Worm (Caenorhabditis elegans) whole organism, L4 larva: ENCODE measurements around the gene algn-3.

ENCODE experiments used
- D1046.2 ChIP-seq: fragments of 200-800 bp; sonication (Bioruptor generic); IDR thresholded peaks from 2 replicates; pipeline ENCODE4 v1.3.6; 2022; ENCODE audit warnings: missing genetic modification characterization, missing compliant biosample characterization
- F26F4.8 ChIP-seq: fragments of 200-800 bp; sonication (Bioruptor generic); conservative IDR thresholded peaks from 2 replicates; pipeline ENCODE4 v1.3.6; 2022; ENCODE audit warnings: missing genetic modification characterization, missing compliant biosample characterization
- F44E2.7 ChIP-seq: fragments of 200-800 bp; sonication (Bioruptor generic); IDR thresholded peaks from 2 replicates; pipeline ENCODE4 v2.1.2; 2022; ENCODE audit warnings: missing genetic modification characterization, missing compliant biosample characterization
- T26A8.4 ChIP-seq: fragments of 200-800 bp; sonication (Bioruptor generic); IDR thresholded peaks from 2 replicates; pipeline ENCODE4 v1.3.6; 2022; ENCODE audit warnings: missing genetic modification characterization, missing compliant biosample characterization
- ZK337.2 ChIP-seq: fragments of 200-800 bp; sonication (Bioruptor generic); IDR thresholded peaks from 2 replicates; pipeline ENCODE4 v1.3.6; 2022; ENCODE audit warnings: missing genetic modification reagents, missing genetic modification characterization, missing compliant biosample characterization
- ZK546.5 ChIP-seq, 2 experiments: sonication (generic microtip); optimal IDR thresholded peaks; 2 replicates each; lab custom pipeline; 2017; ENCODE audit warnings: missing biosample characterization in 2 of 2, missing genetic modification characterization in 2 of 2
- aha-1 ChIP-seq: fragments of 150-350 bp; peaks from one replicate; lab custom pipeline; 2014; ENCODE audit warnings: missing biosample characterization, missing genetic modification characterization
- aly-2 ChIP-seq: sonication (generic microtip); optimal IDR thresholded peaks from 2 replicates; lab custom pipeline; 2018; ENCODE audit warnings: missing biosample characterization, missing genetic modification characterization
- arid-1 ChIP-seq: fragments of 200-800 bp; sonication (Bioruptor generic); conservative IDR thresholded peaks from 2 replicates; pipeline ENCODE4 v1.3.6; 2022; ENCODE audit warnings: missing genetic modification reagents, missing genetic modification characterization, missing compliant biosample characterization
- cey-2 ChIP-seq: sonication (generic microtip); optimal IDR thresholded peaks from 3 replicates; lab custom pipeline; 2017; ENCODE audit warnings: missing genetic modification characterization, mild to moderate bottlenecking, missing compliant biosample characterization, antibody characterized with exemption, borderline replicate concordance; ENCODE audit not compliant: insufficient read depth
- ctbp-1 ChIP-seq: fragments of 200-800 bp; sonication (Bioruptor generic); IDR thresholded peaks from 2 replicates; pipeline ENCODE4 v1.3.6; 2022; ENCODE audit warnings: missing genetic modification reagents, missing genetic modification characterization, missing compliant biosample characterization
- daf-12 ChIP-seq: fragments of 150-350 bp; optimal IDR thresholded peaks from 2 replicates; lab custom pipeline; 2014; ENCODE audit warnings: missing biosample characterization, missing genetic modification reagents, missing genetic modification characterization
- daf-8 ChIP-seq: fragments of 200-800 bp; sonication (Bioruptor generic); IDR thresholded peaks from 2 replicates; pipeline ENCODE4 v1.3.6; 2022; ENCODE audit warnings: missing genetic modification characterization, missing compliant biosample characterization
- dmd-6 ChIP-seq: fragments of 200-800 bp; sonication (Bioruptor generic); IDR thresholded peaks from 2 replicates; pipeline ENCODE4 v1.3.6; 2022; ENCODE audit warnings: missing genetic modification reagents, missing genetic modification characterization, missing compliant biosample characterization
- dmd-8 ChIP-seq: fragments of 200-800 bp; sonication (Bioruptor generic); IDR thresholded peaks from 2 replicates; pipeline ENCODE4 v1.3.6; 2022; ENCODE audit warnings: missing genetic modification characterization, missing compliant biosample characterization
- dmd-9 ChIP-seq: fragments of 200-800 bp; sonication (Bioruptor generic); IDR thresholded peaks from 2 replicates; pipeline ENCODE4 v1.3.6; 2022; ENCODE audit warnings: missing genetic modification reagents, missing genetic modification characterization, missing compliant biosample characterization
- dpl-1 ChIP-seq: fragments of 150-350 bp; optimal IDR thresholded peaks from 2 replicates; lab custom pipeline; 2014; ENCODE audit warnings: missing biosample characterization, missing genetic modification reagents, missing genetic modification characterization
- duxl-1 ChIP-seq: sonication (generic microtip); optimal IDR thresholded peaks from 2 replicates; lab custom pipeline; 2016; ENCODE audit warnings: mild to moderate bottlenecking, missing genetic modification characterization, moderate library complexity, missing compliant biosample characterization; ENCODE audit not compliant: poor library complexity
- egl-27 ChIP-seq: sonication (generic microtip); optimal IDR thresholded peaks from 3 replicates; lab custom pipeline; 2017; ENCODE audit warnings: missing biosample characterization, missing genetic modification reagents, missing genetic modification characterization
- egl-43 ChIP-seq: fragments of 200-800 bp; sonication (Bioruptor generic); IDR thresholded peaks from 2 replicates; pipeline ENCODE4 v1.3.6; 2022; ENCODE audit warnings: missing genetic modification reagents, missing genetic modification characterization, missing compliant biosample characterization
- fkh-10 ChIP-seq: fragments of 150-350 bp; optimal IDR thresholded peaks from 2 replicates; lab custom pipeline; 2014; ENCODE audit warnings: missing biosample characterization, missing genetic modification reagents, missing genetic modification characterization
- fos-1 ChIP-seq: fragments of 150-350 bp; optimal IDR thresholded peaks from 2 replicates; lab custom pipeline; 2014; ENCODE audit warnings: missing biosample characterization, missing genetic modification characterization
- jun-1 ChIP-seq: fragments of 150-350 bp; optimal IDR thresholded peaks from 2 replicates; lab custom pipeline; 2014; ENCODE audit warnings: missing biosample characterization, missing genetic modification reagents, missing genetic modification characterization
- lim-7 ChIP-seq: fragments of 200-800 bp; sonication (Bioruptor generic); IDR thresholded peaks from 2 replicates; pipeline ENCODE4 v1.3.6; 2022; ENCODE audit warnings: missing genetic modification characterization, missing compliant biosample characterization
- lin-39 ChIP-seq: fragments of 150-350 bp; optimal IDR thresholded peaks from 2 replicates; lab custom pipeline; 2014; ENCODE audit warnings: missing biosample characterization, missing genetic modification reagents, missing genetic modification characterization
- lir-3 ChIP-seq: sonication (generic microtip); optimal IDR thresholded peaks from 2 replicates; lab custom pipeline; 2016; ENCODE audit warnings: mild to moderate bottlenecking, missing genetic modification characterization, missing compliant biosample characterization
- lsy-2 ChIP-seq, 2 experiments: fragments of 150-350 bp in 1 of 2; sonication (generic microtip) in 1 of 2; optimal IDR thresholded peaks; 2 replicates each; lab custom pipeline; 2014 to 2017; ENCODE audit warnings: missing biosample characterization in 2 of 2, missing genetic modification characterization in 2 of 2
- mdt-29 ChIP-seq: fragments of 200-800 bp; sonication (Bioruptor generic); IDR thresholded peaks from 2 replicates; pipeline ENCODE4 v1.3.6; 2022; ENCODE audit warnings: missing genetic modification reagents, missing genetic modification characterization, missing compliant biosample characterization
- mxl-2 ChIP-seq: fragments of 200-800 bp; sonication (Bioruptor generic); conservative IDR thresholded peaks from 2 replicates; pipeline ENCODE4 v1.3.6; 2022; ENCODE audit warnings: missing genetic modification reagents, missing genetic modification characterization, missing compliant biosample characterization
- nhr-237 ChIP-seq: sonication (generic microtip); optimal IDR thresholded peaks from 2 replicates; lab custom pipeline; 2017; ENCODE audit warnings: missing biosample characterization, missing genetic modification characterization
- nhr-25 ChIP-seq: sonication (generic microtip); optimal IDR thresholded peaks from 2 replicates; lab custom pipeline; 2017; ENCODE audit warnings: missing genetic modification characterization, mild to moderate bottlenecking, missing compliant biosample characterization, antibody characterized with exemption, moderate library complexity, borderline replicate concordance; ENCODE audit not compliant: insufficient read depth
- nhr-42 ChIP-seq: fragments of 200-800 bp; sonication (Bioruptor generic); IDR thresholded peaks from 2 replicates; pipeline ENCODE4 v1.3.6; 2022; ENCODE audit warnings: missing genetic modification characterization, missing compliant biosample characterization
- nhr-48 ChIP-seq: sonication (generic microtip); optimal IDR thresholded peaks from 2 replicates; lab custom pipeline; 2016; ENCODE audit warnings: mild to moderate bottlenecking, missing genetic modification characterization, missing compliant biosample characterization
- nhr-6 ChIP-seq: fragments of 150-350 bp; optimal IDR thresholded peaks from 2 replicates; lab custom pipeline; 2014; ENCODE audit warnings: missing biosample characterization, missing genetic modification characterization
- nhr-77 ChIP-seq: fragments of 150-350 bp; optimal IDR thresholded peaks from 2 replicates; lab custom pipeline; 2014; ENCODE audit warnings: missing biosample characterization, missing genetic modification characterization
- pqm-1 ChIP-seq: sonication (generic microtip); optimal IDR thresholded peaks from 2 replicates; lab custom pipeline; 2017; ENCODE audit warnings: missing biosample characterization, missing genetic modification characterization
- saeg-2 ChIP-seq: fragments of 200-800 bp; sonication (Bioruptor generic); IDR thresholded peaks from 2 replicates; pipeline ENCODE4 v1.3.6; 2022; ENCODE audit warnings: missing genetic modification reagents, missing genetic modification characterization, missing compliant biosample characterization
- set-16 ChIP-seq: fragments of 200-800 bp; sonication (Bioruptor generic); IDR thresholded peaks from 2 replicates; pipeline ENCODE4 v1.3.6; 2022; ENCODE audit warnings: missing genetic modification reagents, missing genetic modification characterization, missing compliant biosample characterization
- spr-3 ChIP-seq: fragments of 200-800 bp; sonication (Bioruptor generic); optimal IDR thresholded peaks from 2 replicates; lab custom pipeline; 2018; ENCODE audit warnings: mild to moderate bottlenecking, missing genetic modification characterization, missing compliant biosample characterization
- tag-97 ChIP-seq: fragments of 200-800 bp; sonication (Bioruptor generic); IDR thresholded peaks from 2 replicates; pipeline ENCODE4 v1.3.6; 2022; ENCODE audit warnings: missing genetic modification characterization, missing compliant biosample characterization
- unc-130 ChIP-seq: sonication (generic microtip); optimal IDR thresholded peaks from 2 replicates; lab custom pipeline; 2016; ENCODE audit warnings: missing genetic modification reagents, missing genetic modification characterization, missing compliant biosample characterization
- unc-62 ChIP-seq, 3 experiments: fragments of 150-350 bp in 1 of 3; sonication (generic microtip); optimal IDR thresholded peaks in 2 of 3; peaks in 1 of 3; 1 replicate in 1 of 3; 2 replicates in 2 of 3; lab custom pipeline; 2014 to 2017; ENCODE audit warnings: missing biosample characterization in 3 of 3, missing genetic modification characterization in 3 of 3, missing genetic modification reagents in 3 of 3, missing genotype in 1 of 3
- vab-7 ChIP-seq: fragments of 200-800 bp; sonication (Bioruptor generic); IDR thresholded peaks from 2 replicates; pipeline ENCODE4 v1.3.6; 2022; ENCODE audit warnings: missing genetic modification reagents, missing genetic modification characterization, missing compliant biosample characterization
- zag-1 ChIP-seq: fragments of 150-350 bp; optimal IDR thresholded peaks from 2 replicates; lab custom pipeline; 2014; ENCODE audit warnings: missing biosample characterization, missing genetic modification characterization
- zfp-3 ChIP-seq: fragments of 200-800 bp; sonication (Bioruptor generic); conservative IDR thresholded peaks from 2 replicates; pipeline ENCODE4 v1.3.6; 2022; ENCODE audit warnings: missing genetic modification reagents, missing genetic modification characterization, missing compliant biosample characterization
- zip-2 ChIP-seq: fragments of 150-350 bp; optimal IDR thresholded peaks from 2 replicates; lab custom pipeline; 2014; ENCODE audit warnings: missing biosample characterization, missing genetic modification characterization

The algn-3 gene

DNA sequence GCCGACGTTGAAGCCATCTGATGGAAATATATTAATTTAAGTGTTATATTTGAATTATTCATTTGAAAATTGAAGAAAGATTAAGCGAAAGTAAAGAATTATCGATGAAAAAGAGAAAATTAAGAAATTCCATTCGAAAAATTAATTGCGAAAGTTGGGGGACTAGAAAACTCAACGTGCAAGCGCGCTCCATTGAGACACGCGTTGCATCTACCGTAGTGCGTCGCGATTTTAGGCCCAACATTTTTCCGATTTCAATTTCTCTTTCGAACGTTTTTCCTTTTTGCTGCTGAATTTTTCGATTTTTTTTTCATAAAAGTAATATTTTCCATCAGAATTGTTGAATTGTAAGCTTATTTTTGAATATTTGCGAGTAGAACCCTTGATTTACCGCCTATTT lies 21.7 kb upstream of the algn-3 start, which contains the start of gene Y48B6A.1 (continued):
- TF ChIP-seq T26A8.4 (GFP tag; lab: Robert Waterston, UW) (peak; percentile 79), nhr-6 (peak; percentile 86), set-16 (no peak), spr-3 (GFP tag; lab: Kevin White, UChicago) (peak; percentile 4), ctbp-1 (GFP tag; lab: Robert Waterston, UW) (peak; percentile 63; the same call in 1 of the 2 replicates), lim-7 (0 out of 2 replicates have a peak, but pooled peaks have one; percentile 52), cey-2 (tag; lab: Kevin White, UChicago) (no peak), nhr-48 (tag; lab: Kevin White, UChicago) (peak; percentile 41), duxl-1 (tag; lab: Kevin White, UChicago) (peak; percentile 88), fos-1 (no peak), dpl-1 (GFP tag; lab: Kevin White, UChicago) (peak; percentile 90), zip-2 (peak; percentile 42), egl-43 (0 out of 2 replicates have a peak, but pooled peaks have one; percentile 64)
- TF ChIP-seq, all 104 proteins: peak for 66

DNA sequence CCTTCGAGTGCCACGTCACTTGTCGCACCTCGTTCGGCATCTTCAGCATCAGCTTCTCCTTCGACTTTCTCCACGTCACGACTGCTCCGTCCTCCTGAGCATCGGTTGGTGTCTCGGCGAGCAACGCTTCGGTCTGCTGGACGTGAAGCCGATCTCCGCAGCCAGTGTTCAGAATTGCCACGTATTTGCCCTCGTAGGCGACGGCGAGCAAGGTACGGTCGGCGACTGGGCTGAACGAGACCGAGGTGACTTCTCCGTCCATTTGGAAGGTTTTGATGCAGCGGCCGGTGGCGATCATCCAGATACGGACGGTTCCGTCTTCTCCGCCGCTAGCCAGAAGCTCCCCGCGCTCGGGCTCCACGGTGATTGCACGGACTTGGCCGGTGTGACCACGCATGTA lies 19.6 kb upstream of the algn-3 start:
- no peak for TF ChIP-seq dmd-8 (GFP tag; lab: Robert Waterston, UW)
- TF ChIP-seq mxl-2 (GFP tag; lab: Robert Waterston, UW): no peak
- no peak for TF ChIP-seq arid-1
- no peak for TF ChIP-seq dmd-9
- no peak for TF ChIP-seq mdt-29 (GFP tag; lab: Robert Waterston, UW)
- no peak for TF ChIP-seq aha-1
- TF ChIP-seq lsy-2 (tag; optimal IDR thresholded peaks at IDR 0.05; lab: Kevin White, UChicago): no peak
- no peak for TF ChIP-seq nhr-237
- TF ChIP-seq ZK546.5 (tag; optimal IDR thresholded peaks at IDR 0.05; lab: Kevin White, UChicago): no peak
- no peak for TF ChIP-seq ZK337.2 (GFP tag; lab: Robert Waterston, UW)
- peak; percentile 89 for TF ChIP-seq set-16
- no peak for TF ChIP-seq unc-130 (GFP tag; lab: Kevin White, UChicago)
- no peak for TF ChIP-seq tag-97
- TF ChIP-seq daf-12 (tag; lab: Kevin White, UChicago): no peak
- TF ChIP-seq nhr-25 (tag; lab: Kevin White, UChicago): no peak
- TF ChIP-seq F26F4.8: no peak
- TF ChIP-seq spr-3 (GFP tag; lab: Kevin White, UChicago): no peak
- TF ChIP-seq jun-1 (tag; lab: Kevin White, UChicago): no peak
- TF ChIP-seq egl-43: 0 out of 2 replicates have a peak, but pooled peaks have one; percentile 11
- TF ChIP-seq fkh-10: no peak
- TF ChIP-seq zag-1: no peak
- TF ChIP-seq F44E2.7 (GFP tag; lab: Robert Waterston, UW): no peak
- peak in 1 of 2 experiments; percentile 39 for TF ChIP-seq unc-62 (GFP tag; optimal IDR thresholded peaks at IDR 0.05 in 1 of 2; lab: Kevin White, UChicago)
- no peak for TF ChIP-seq unc-62 (tag; optimal IDR thresholded peaks at IDR 0.05; lab: Kevin White, UChicago)
- TF ChIP-seq aly-2 (tag; lab: Kevin White, UChicago): no peak
- TF ChIP-seq D1046.2 (GFP tag; lab: Robert Waterston, UW): no peak

DNA sequence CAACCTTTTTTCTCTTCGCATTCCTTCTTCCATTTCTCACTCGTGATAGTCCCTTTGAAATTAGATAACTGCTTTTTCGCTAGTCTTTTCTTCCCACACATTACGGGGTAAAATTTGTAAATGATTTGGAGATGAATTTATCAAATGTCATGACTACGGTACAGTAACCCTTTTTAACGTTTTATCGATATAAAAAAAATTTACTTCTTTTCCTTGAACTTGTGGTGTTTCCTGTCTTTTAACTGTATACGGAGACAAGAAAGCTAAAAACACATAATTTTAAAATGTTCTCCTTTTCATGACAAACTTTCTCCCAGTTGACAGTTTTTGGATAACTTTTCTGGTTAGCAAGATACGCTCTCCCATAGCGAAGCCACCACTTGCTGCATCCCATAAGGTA lies 17.4 kb upstream of the algn-3 start, which contains the start of gene W03H9.1:
W03H9.1 (minus strand) TSS at position 101 of the 400 bp plus-strand sequence.
- no peak for TF ChIP-seq egl-43
- TF ChIP-seq fos-1: no peak
- no peak for TF ChIP-seq egl-27 (tag; lab: Kevin White, UChicago)
- TF ChIP-seq lir-3 (tag; lab: Kevin White, UChicago): no peak
- no peak for TF ChIP-seq saeg-2 (GFP tag; lab: Robert Waterston, UW)
- TF ChIP-seq pqm-1 (tag; lab: Kevin White, UChicago): no peak
- TF ChIP-seq D1046.2 (GFP tag; lab: Robert Waterston, UW): no peak
- TF ChIP-seq nhr-77: no peak
- TF ChIP-seq dmd-6 (GFP tag; lab: Robert Waterston, UW): no peak
- no peak for TF ChIP-seq daf-8
- TF ChIP-seq zfp-3: no peak
- no peak for TF ChIP-seq lim-7
- no peak for TF ChIP-seq nhr-42 (GFP tag; lab: Robert Waterston, UW)
- TF ChIP-seq lin-39 (tag; lab: Kevin White, UChicago): no peak
- TF ChIP-seq mxl-2 (GFP tag; lab: Robert Waterston, UW): no peak
- TF ChIP-seq vab-7 (GFP tag; lab: Robert Waterston, UW): no peak
- TF ChIP-seq zip-2: no peak
